Worm (Caenorhabditis elegans): ENCODE data around the gene C46E10.3.

DNA sequence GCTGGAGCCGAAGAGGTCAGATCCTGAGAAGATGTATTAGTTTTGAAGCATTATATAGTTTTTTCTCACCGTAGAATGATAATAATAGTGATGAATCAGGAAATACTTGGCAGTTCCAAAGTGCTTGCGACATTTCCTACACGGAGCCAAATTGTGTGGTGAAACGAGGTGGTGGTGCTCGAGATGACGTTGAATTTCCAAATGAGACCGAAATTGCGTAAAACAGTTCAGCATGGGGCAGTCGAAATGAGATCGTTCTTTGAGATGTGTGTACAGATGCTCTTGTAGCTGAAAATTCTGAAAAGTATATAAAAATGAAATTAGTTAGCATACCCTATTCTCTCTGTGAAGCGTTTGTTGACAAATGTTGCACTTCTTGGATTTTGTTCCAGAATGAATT, 6.9 kb downstream of the C46E10.3 start, which contains the start of gene C46E10.8:
- TF ChIP-seq ama-1 (optimal IDR thresholded peaks at IDR 0.05) (no peak), dve-1 (tag; optimal IDR thresholded peaks at IDR 0.05; ENCODE audit: insufficient read depth) (no peak), sdz-12 (GFP tag; optimal IDR thresholded peaks at IDR 0.05) (no peak), lin-15B (tag; optimal IDR thresholded peaks at IDR 0.05) (no peak), unc-39 (tag; optimal IDR thresholded peaks at IDR 0.05) (no peak), nhr-28 (tag; optimal IDR thresholded peaks at IDR 0.05) (no peak), unc-130 (GFP tag; optimal IDR thresholded peaks at IDR 0.05) (no peak), mep-1 (tag; optimal IDR thresholded peaks at IDR 0.05) (no peak)
